Worm (Caenorhabditis elegans) whole organism, L4 larva: ENCODE results near the gene R06F6.12.

Source experiments
- D1046.2 ChIP-seq: fragments of 200-800 bp; sonication (Bioruptor generic); IDR thresholded peaks from 2 replicates; pipeline ENCODE4 v1.3.6; 2022; ENCODE audit warnings: missing genetic modification characterization, missing compliant biosample characterization
- F10B5.3 ChIP-seq: sonication (generic microtip); optimal IDR thresholded peaks from 2 replicates; lab custom pipeline; 2016; ENCODE audit warnings: mild to moderate bottlenecking, missing genetic modification characterization, missing compliant biosample characterization
- T20F7.1 ChIP-seq: fragments of 200-800 bp; sonication (Bioruptor generic); optimal IDR thresholded peaks from 2 replicates; lab custom pipeline; 2018; ENCODE audit warnings: mild to moderate bottlenecking, missing genetic modification characterization, missing compliant biosample characterization
- Y5F2A.4 ChIP-seq: fragments of 200-800 bp; sonication (Bioruptor generic); optimal IDR thresholded peaks from 2 replicates; lab custom pipeline; 2018; ENCODE audit warnings: mild to moderate bottlenecking, missing genetic modification characterization, missing compliant biosample characterization
- ZK337.2 ChIP-seq: fragments of 200-800 bp; sonication (Bioruptor generic); IDR thresholded peaks from 2 replicates; pipeline ENCODE4 v1.3.6; 2022; ENCODE audit warnings: missing genetic modification reagents, missing genetic modification characterization, missing compliant biosample characterization
- ZK546.5 ChIP-seq, 2 experiments: sonication (generic microtip); optimal IDR thresholded peaks; 2 replicates each; lab custom pipeline; 2017; ENCODE audit warnings: missing biosample characterization in 2 of 2, missing genetic modification characterization in 2 of 2
- ama-1 ChIP-seq: fragments of 150-350 bp; optimal IDR thresholded peaks from 2 replicates; lab custom pipeline; 2014; ENCODE audit warnings: inconsistent platforms, mixed read lengths
- arid-1 ChIP-seq: fragments of 200-800 bp; sonication (Bioruptor generic); conservative IDR thresholded peaks from 2 replicates; pipeline ENCODE4 v1.3.6; 2022; ENCODE audit warnings: missing genetic modification reagents, missing genetic modification characterization, missing compliant biosample characterization
- ceh-20 ChIP-seq: fragments of 200-800 bp; sonication (Bioruptor generic); IDR thresholded peaks from 2 replicates; pipeline ENCODE4 v1.3.6; 2022; ENCODE audit warnings: missing genetic modification reagents, missing genetic modification characterization, missing compliant biosample characterization
- ceh-28 ChIP-seq: fragments of 150-350 bp; optimal IDR thresholded peaks from 2 replicates; lab custom pipeline; 2014; ENCODE audit warnings: missing biosample characterization, missing genetic modification reagents, missing genetic modification characterization
- ceh-32 ChIP-seq: sonication (generic microtip); optimal IDR thresholded peaks from 2 replicates; lab custom pipeline; 2016; ENCODE audit warnings: mild to moderate bottlenecking, missing genetic modification characterization, missing compliant biosample characterization; ENCODE audit not compliant: poor library complexity
- ceh-44 ChIP-seq: fragments of 200-800 bp; sonication (Bioruptor generic); IDR thresholded peaks from 2 replicates; pipeline ENCODE4 v1.3.6; 2022; ENCODE audit warnings: missing genetic modification reagents, missing genetic modification characterization, missing compliant biosample characterization
- ceh-62 ChIP-seq: sonication (generic microtip); optimal IDR thresholded peaks from 2 replicates; lab custom pipeline; 2017; ENCODE audit warnings: missing biosample characterization, missing genetic modification characterization
- cey-2 ChIP-seq: sonication (generic microtip); optimal IDR thresholded peaks from 3 replicates; lab custom pipeline; 2017; ENCODE audit warnings: missing genetic modification characterization, mild to moderate bottlenecking, missing compliant biosample characterization, antibody characterized with exemption, borderline replicate concordance; ENCODE audit not compliant: insufficient read depth
- daf-12 ChIP-seq: fragments of 150-350 bp; optimal IDR thresholded peaks from 2 replicates; lab custom pipeline; 2014; ENCODE audit warnings: missing biosample characterization, missing genetic modification reagents, missing genetic modification characterization
- daf-19 ChIP-seq: fragments of 200-800 bp; sonication (Bioruptor generic); conservative IDR thresholded peaks from 2 replicates; pipeline ENCODE4 v1.3.6; 2022; ENCODE audit warnings: missing genetic modification characterization, missing compliant biosample characterization
- daf-8 ChIP-seq: fragments of 200-800 bp; sonication (Bioruptor generic); IDR thresholded peaks from 2 replicates; pipeline ENCODE4 v1.3.6; 2022; ENCODE audit warnings: missing genetic modification characterization, missing compliant biosample characterization
- dmd-6 ChIP-seq: fragments of 200-800 bp; sonication (Bioruptor generic); IDR thresholded peaks from 2 replicates; pipeline ENCODE4 v1.3.6; 2022; ENCODE audit warnings: missing genetic modification reagents, missing genetic modification characterization, missing compliant biosample characterization
- dpl-1 ChIP-seq: fragments of 150-350 bp; optimal IDR thresholded peaks from 2 replicates; lab custom pipeline; 2014; ENCODE audit warnings: missing biosample characterization, missing genetic modification reagents, missing genetic modification characterization
- duxl-1 ChIP-seq: sonication (generic microtip); optimal IDR thresholded peaks from 2 replicates; lab custom pipeline; 2016; ENCODE audit warnings: mild to moderate bottlenecking, missing genetic modification characterization, moderate library complexity, missing compliant biosample characterization; ENCODE audit not compliant: poor library complexity
- fos-1 ChIP-seq: fragments of 150-350 bp; optimal IDR thresholded peaks from 2 replicates; lab custom pipeline; 2014; ENCODE audit warnings: missing biosample characterization, missing genetic modification characterization
- gei-8 ChIP-seq: fragments of 200-800 bp; sonication (Bioruptor generic); optimal IDR thresholded peaks from 2 replicates; lab custom pipeline; 2018; ENCODE audit warnings: mild to moderate bottlenecking, missing genetic modification characterization, missing compliant biosample characterization
- hmg-1.1 ChIP-seq: fragments of 200-800 bp; sonication (Bioruptor generic); IDR thresholded peaks from 2 replicates; pipeline ENCODE4 v1.3.6; 2022; ENCODE audit warnings: missing genetic modification reagents, missing genetic modification characterization, missing compliant biosample characterization
- lim-7 ChIP-seq: fragments of 200-800 bp; sonication (Bioruptor generic); IDR thresholded peaks from 2 replicates; pipeline ENCODE4 v1.3.6; 2022; ENCODE audit warnings: missing genetic modification characterization, missing compliant biosample characterization
- lin-1 ChIP-seq: fragments of 200-800 bp; sonication (Bioruptor generic); IDR thresholded peaks from 2 replicates; pipeline ENCODE4 v1.3.6; 2022; ENCODE audit warnings: missing genetic modification reagents, missing genetic modification characterization, missing compliant biosample characterization
- lin-29 ChIP-seq: fragments of 200-800 bp; sonication (Bioruptor generic); IDR thresholded peaks from 2 replicates; pipeline ENCODE4 v1.3.6; 2022; ENCODE audit warnings: missing genetic modification reagents, missing genetic modification characterization, missing compliant biosample characterization
- lin-39 ChIP-seq: fragments of 150-350 bp; optimal IDR thresholded peaks from 2 replicates; lab custom pipeline; 2014; ENCODE audit warnings: missing biosample characterization, missing genetic modification reagents, missing genetic modification characterization
- lsy-2 ChIP-seq, 2 experiments: fragments of 150-350 bp in 1 of 2; sonication (generic microtip) in 1 of 2; optimal IDR thresholded peaks; 2 replicates each; lab custom pipeline; 2014 to 2017; ENCODE audit warnings: missing biosample characterization in 2 of 2, missing genetic modification characterization in 2 of 2
- mep-1 ChIP-seq: fragments of 150-350 bp; sonication (generic microtip); optimal IDR thresholded peaks from 3 replicates; lab custom pipeline; 2014; ENCODE audit warnings: missing biosample characterization, missing genetic modification characterization
- mxl-3 ChIP-seq: fragments of 200-800 bp; sonication (Bioruptor generic); optimal IDR thresholded peaks from 2 replicates; lab custom pipeline; 2018; ENCODE audit warnings: mild to moderate bottlenecking, missing genetic modification characterization, missing compliant biosample characterization
- nhr-111 ChIP-seq: fragments of 200-800 bp; sonication (Bioruptor generic); optimal IDR thresholded peaks from 2 replicates; lab custom pipeline; 2018; ENCODE audit warnings: mild to moderate bottlenecking, missing genetic modification characterization, missing compliant biosample characterization
- nhr-237 ChIP-seq: sonication (generic microtip); optimal IDR thresholded peaks from 2 replicates; lab custom pipeline; 2017; ENCODE audit warnings: missing biosample characterization, missing genetic modification characterization
- nhr-28 ChIP-seq: fragments of 150-350 bp; optimal IDR thresholded peaks from 2 replicates; lab custom pipeline; 2014; ENCODE audit warnings: missing biosample characterization, missing genetic modification characterization
- nhr-41 ChIP-seq: fragments of 200-800 bp; sonication (Bioruptor generic); IDR thresholded peaks from 2 replicates; pipeline ENCODE4 v1.3.6; 2022; ENCODE audit warnings: missing genetic modification reagents, missing genetic modification characterization, missing compliant biosample characterization
- nhr-48 ChIP-seq: sonication (generic microtip); optimal IDR thresholded peaks from 2 replicates; lab custom pipeline; 2016; ENCODE audit warnings: mild to moderate bottlenecking, missing genetic modification characterization, missing compliant biosample characterization
- nhr-6 ChIP-seq: fragments of 150-350 bp; optimal IDR thresholded peaks from 2 replicates; lab custom pipeline; 2014; ENCODE audit warnings: missing biosample characterization, missing genetic modification characterization
- nhr-76 ChIP-seq: fragments of 150-350 bp; optimal IDR thresholded peaks from 2 replicates; lab custom pipeline; 2014; ENCODE audit warnings: missing biosample characterization, missing genetic modification characterization
- nhr-77 ChIP-seq: fragments of 150-350 bp; optimal IDR thresholded peaks from 2 replicates; lab custom pipeline; 2014; ENCODE audit warnings: missing biosample characterization, missing genetic modification characterization
- pha-4 ChIP-seq, 2 experiments: fragments of 150-350 bp in 1 of 2; fragments of 200-800 bp in 1 of 2; sonication (Bioruptor generic) in 1 of 2; IDR thresholded peaks in 1 of 2; optimal IDR thresholded peaks in 1 of 2; 2 replicates each; pipeline versions ENCODE4 v1.3.6 to Lab custom; 2014 to 2022; ENCODE audit warnings: missing genetic modification characterization in 2 of 2, missing genetic modification reagents in 2 of 2, missing biosample characterization in 1 of 2, missing compliant biosample characterization in 1 of 2
- php-3 ChIP-seq: fragments of 200-800 bp; sonication (Bioruptor generic); IDR thresholded peaks from 2 replicates; pipeline ENCODE4 v1.3.6; 2022; ENCODE audit warnings: missing genetic modification reagents, missing genetic modification characterization, missing compliant biosample characterization
- saeg-2 ChIP-seq: fragments of 200-800 bp; sonication (Bioruptor generic); IDR thresholded peaks from 2 replicates; pipeline ENCODE4 v1.3.6; 2022; ENCODE audit warnings: missing genetic modification reagents, missing genetic modification characterization, missing compliant biosample characterization
- skn-1 ChIP-seq: fragments of 150-350 bp; optimal IDR thresholded peaks from 2 replicates; lab custom pipeline; 2014; ENCODE audit warnings: missing biosample characterization, missing genetic modification characterization
- spr-1 ChIP-seq: sonication (generic microtip); optimal IDR thresholded peaks from 2 replicates; lab custom pipeline; 2016; ENCODE audit warnings: mild to moderate bottlenecking, missing genetic modification characterization, missing compliant biosample characterization
- tra-1 ChIP-seq: fragments of 200-800 bp; sonication (Bioruptor generic); IDR thresholded peaks from 2 replicates; pipeline ENCODE4 v1.3.6; 2022; ENCODE audit warnings: missing genetic modification reagents, missing genetic modification characterization, missing compliant biosample characterization
- unc-39 ChIP-seq: sonication (generic microtip); optimal IDR thresholded peaks from 2 replicates; lab custom pipeline; 2017; ENCODE audit warnings: missing biosample characterization, missing genetic modification characterization
- zag-1 ChIP-seq: fragments of 150-350 bp; optimal IDR thresholded peaks from 2 replicates; lab custom pipeline; 2014; ENCODE audit warnings: missing biosample characterization, missing genetic modification characterization
- zfp-2 ChIP-seq: sonication (generic microtip); optimal IDR thresholded peaks from 2 replicates; lab custom pipeline; 2016; ENCODE audit warnings: mild to moderate bottlenecking, missing genetic modification characterization, missing compliant biosample characterization
- zfp-3 ChIP-seq: fragments of 200-800 bp; sonication (Bioruptor generic); conservative IDR thresholded peaks from 2 replicates; pipeline ENCODE4 v1.3.6; 2022; ENCODE audit warnings: missing genetic modification reagents, missing genetic modification characterization, missing compliant biosample characterization
- zip-11 ChIP-seq: fragments of 200-800 bp; sonication (Bioruptor generic); IDR thresholded peaks from 2 replicates; pipeline ENCODE4 v1.3.6; 2022; ENCODE audit warnings: missing genetic modification characterization, missing compliant biosample characterization
- zip-2 ChIP-seq: fragments of 150-350 bp; optimal IDR thresholded peaks from 2 replicates; lab custom pipeline; 2014; ENCODE audit warnings: missing biosample characterization, missing genetic modification characterization
- ztf-11 ChIP-seq: fragments of 150-350 bp; optimal IDR thresholded peaks from 2 replicates; lab custom pipeline; 2014; ENCODE audit warnings: missing biosample characterization, missing genetic modification characterization

R06F6.12 gene

ce11 chrII:10868670-10869246 lies 44.9 kb upstream of the R06F6.12 start, which contains the start of the genes gmps-1 and cap-2 (continued):
- TF ChIP-seq ceh-32 (peak; percentile 81), nhr-28 (tag; lab: Kevin White, UChicago) (peak; percentile 87), lim-7 (GFP tag; lab: Robert Waterston, UW) (no peak), daf-19 (peak; percentile 69; the same call in 1 of the 2 replicates), ztf-11 (no peak), cey-2 (tag; lab: Kevin White, UChicago) (no peak), daf-12 (tag; lab: Kevin White, UChicago) (no peak), zfp-3 (GFP tag; lab: Robert Waterston, UW) (peak; percentile 86), nhr-76 (tag; lab: Kevin White, UChicago) (peak; percentile 35), unc-39 (tag; lab: Kevin White, UChicago) (no peak), zip-11 (GFP tag; lab: Robert Waterston, UW) (no peak), nhr-111 (GFP tag; lab: Kevin White, UChicago) (no peak), mxl-3 (GFP tag; lab: Kevin White, UChicago) (peak; percentile 48), ceh-44 (GFP tag; lab: Robert Waterston, UW) (no peak), lsy-2 (tag; optimal IDR thresholded peaks at IDR 0.05; lab: Kevin White, UChicago) (peak; percentile 100), nhr-237 (tag; lab: Kevin White, UChicago) (peak; percentile 1), duxl-1 (peak; percentile 94), T20F7.1 (GFP tag; lab: Kevin White, UChicago) (peak; percentile 89), nhr-48 (tag; lab: Kevin White, UChicago) (peak; percentile 90), mep-1 (tag; lab: Kevin White, UChicago) (peak; percentile 99), lin-39 (peak; percentile 67), ceh-28 (tag; lab: Kevin White, UChicago) (peak; percentile 75), spr-1 (tag; lab: Kevin White, UChicago) (peak; percentile 94), zip-2 (tag; lab: Kevin White, UChicago) (peak; percentile 72), ZK337.2 (peak; percentile 89), nhr-77 (peak; percentile 96), ceh-62 (tag; lab: Kevin White, UChicago) (no peak), ama-1 (lab: Kevin White, UChicago) (peak; percentile 54), F10B5.3 (tag; lab: Kevin White, UChicago) (peak; percentile 90), lin-29 (GFP tag; lab: Robert Waterston, UW) (peak; percentile 86), ceh-20 (GFP tag; lab: Robert Waterston, UW) (peak; percentile 95), ZK546.5 (tag; optimal IDR thresholded peaks at IDR 0.05; lab: Kevin White, UChicago) (peak in 1 of 2 experiments; percentile 20), daf-8 (GFP tag; lab: Robert Waterston, UW) (no peak), gei-8 (GFP tag; lab: Kevin White, UChicago) (peak; percentile 71), zag-1 (tag; lab: Kevin White, UChicago) (peak; percentile 34), arid-1 (GFP tag; lab: Robert Waterston, UW) (peak; percentile 97), dmd-6 (GFP tag; lab: Robert Waterston, UW) (peak; percentile 95), lin-1 (GFP tag; lab: Robert Waterston, UW) (peak; percentile 86), zfp-2 (tag; lab: Kevin White, UChicago) (peak; percentile 74), pha-4 (GFP tag; IDR thresholded peaks at IDR 0.05; lab: Robert Waterston, UW) (peak; percentile 96), pha-4 (tag; optimal IDR thresholded peaks at IDR 0.05; lab: Kevin White, UChicago) (no peak), php-3 (GFP tag; lab: Robert Waterston, UW) (peak; percentile 83), dpl-1 (peak; percentile 91), nhr-41 (GFP tag; lab: Robert Waterston, UW) (no peak), fos-1 (tag; lab: Kevin White, UChicago) (peak; percentile 58), tra-1 (peak; percentile 84), hmg-1.1 (GFP tag; lab: Robert Waterston, UW) (peak; percentile 98), Y5F2A.4 (peak; percentile 60), skn-1 (tag; lab: Kevin White, UChicago) (no peak), nhr-6 (peak; percentile 93), saeg-2 (peak; percentile 91), D1046.2 (GFP tag; lab: Robert Waterston, UW) (peak; percentile 7; the same call in 1 of the 2 replicates)
